Worm (Caenorhabditis elegans) whole organism, young adult: ENCODE measurements around the gene hlh-15.

Experiments
- fkh-3 ChIP-seq: sonication (generic microtip); optimal IDR thresholded peaks from 2 replicates; lab custom pipeline; 2016; ENCODE audit warnings: mild to moderate bottlenecking, missing genetic modification characterization, missing compliant biosample characterization
- lsl-1 ChIP-seq: fragments of 200-800 bp; sonication (Bioruptor generic); optimal IDR thresholded peaks from 2 replicates; lab custom pipeline; 2018; ENCODE audit warnings: mild to moderate bottlenecking, missing genetic modification characterization, moderate library complexity, missing compliant biosample characterization
- pha-4 ChIP-seq: fragments of 150-350 bp; sonication (generic microtip); optimal IDR thresholded peaks from 2 replicates; lab custom pipeline; 2014; ENCODE audit warnings: missing biosample characterization, missing genetic modification reagents, missing genetic modification characterization
- somi-1 ChIP-seq: fragments of 200-800 bp; sonication (Bioruptor generic); optimal IDR thresholded peaks from 2 replicates; lab custom pipeline; 2018; ENCODE audit warnings: mild to moderate bottlenecking, missing genetic modification characterization, missing compliant biosample characterization
- unc-62 ChIP-seq: fragments of 150-350 bp; optimal IDR thresholded peaks from 2 replicates; lab custom pipeline; 2014; ENCODE audit warnings: missing biosample characterization, missing genetic modification reagents, missing genetic modification characterization

- no peak for TF ChIP-seq somi-1 (GFP tag; lab: Kevin White, UChicago)
- no peak for TF ChIP-seq fkh-3 (tag; lab: Kevin White, UChicago)
- no peak for TF ChIP-seq unc-62 (GFP tag; lab: Kevin White, UChicago)
- TF ChIP-seq lsl-1, result no peak
- no peak for TF ChIP-seq pha-4 (tag; lab: Kevin White, UChicago)
These were observed 20.6 kb upstream of the hlh-15 start for ce11 chrX:2433805-2434204.
